Worm (Caenorhabditis elegans): Measurements from ENCODE around the gene Y62F5A.12.

DNA sequence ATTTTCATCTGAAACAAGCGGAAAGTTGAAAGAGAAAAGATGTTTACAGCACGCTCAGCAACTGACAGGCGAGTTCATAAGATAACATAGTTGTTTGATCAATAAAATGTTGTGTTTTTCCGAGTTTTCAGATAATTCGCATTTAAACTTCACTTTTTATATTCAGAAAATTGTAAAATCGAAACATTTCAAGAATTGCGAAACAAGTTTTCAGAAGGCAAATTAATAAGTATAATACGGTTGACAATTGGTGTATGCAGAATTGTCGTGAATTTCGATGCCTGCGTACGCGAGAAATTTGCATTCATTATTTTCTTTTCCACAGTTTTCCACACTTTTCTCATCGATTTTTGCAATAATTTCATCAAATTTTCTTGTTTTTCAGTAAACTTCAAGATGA is 39.0 kb downstream of the Y62F5A.12 start, which contains the start of the genes ooc-3 and B0334.4:
- TF ChIP-seq ceh-40 (GFP tag; IDR thresholded peaks at IDR 0.05): no peak
- no peak for TF ChIP-seq T26A5.8 (tag; optimal IDR thresholded peaks at IDR 0.05)
- no peak for TF ChIP-seq rec-8 (tag; optimal IDR thresholded peaks at IDR 0.05)
- TF ChIP-seq pbrm-1 (GFP tag; IDR thresholded peaks at IDR 0.05): no peak
- no peak for TF ChIP-seq nhr-27 (tag; optimal IDR thresholded peaks at IDR 0.05)
- no peak for TF ChIP-seq unc-62 (GFP tag; optimal IDR thresholded peaks at IDR 0.05)
- TF ChIP-seq lin-40 (tag; optimal IDR thresholded peaks at IDR 0.05): no peak

All from whole organism, young adult.